Worm (Caenorhabditis elegans) whole organism, L4/young adult: ENCODE data around the gene cee-1.
"Not testable (repeated sequence)": the region's sequence is repeated elsewhere in the genome, so short reads cannot be mapped to it uniquely, and the experiment has no call there.

Source experiments
- W03F9.2 ChIP-seq: fragments of 150-350 bp; optimal IDR thresholded peaks from 2 replicates; lab custom pipeline; 2014; ENCODE audit warnings: missing biosample characterization, missing genetic modification characterization
- dao-5 ChIP-seq: sonication (generic microtip); optimal IDR thresholded peaks from 2 replicates; lab custom pipeline; 2016; ENCODE audit warnings: missing genotype, missing genetic modification characterization, moderate library complexity, missing compliant biosample characterization
- him-1 ChIP-seq: sonication (generic microtip); optimal IDR thresholded peaks from 2 replicates; lab custom pipeline; 2016; ENCODE audit warnings: missing genotype, missing genetic modification reagents, missing genetic modification characterization, missing compliant biosample characterization

The cee-1 gene

ce11 chrIII:4917960-4918712 lies 5.6 kb downstream of the cee-1 start, which contains the start of gene rpb-8:
rpb-8 (minus strand) TSS chrIII:4918008.
- TF ChIP-seq W03F9.2 (tag; lab: Kevin White, UChicago), result peak; percentile 60
- no peak for TF ChIP-seq dao-5 (tag; lab: Kevin White, UChicago)

ce11 chrIII:4918906-4919305 lies 6.4 kb downstream of the cee-1 start:
- no peak for TF ChIP-seq W03F9.2 (tag; lab: Kevin White, UChicago)
- TF ChIP-seq dao-5 (tag; lab: Kevin White, UChicago), result no peak
- no peak for TF ChIP-seq him-1

- TF ChIP-seq W03F9.2 (tag; lab: Kevin White, UChicago), result no peak
- TF ChIP-seq him-1, result no peak
- TF ChIP-seq dao-5 (tag; lab: Kevin White, UChicago), result no peak
These were observed 7.7 kb downstream of the cee-1 start, which contains the start of gene ula-1 for ce11 chrIII:4920221-4920620. ula-1 (minus strand) TSS chrIII:4920321.

DNA sequence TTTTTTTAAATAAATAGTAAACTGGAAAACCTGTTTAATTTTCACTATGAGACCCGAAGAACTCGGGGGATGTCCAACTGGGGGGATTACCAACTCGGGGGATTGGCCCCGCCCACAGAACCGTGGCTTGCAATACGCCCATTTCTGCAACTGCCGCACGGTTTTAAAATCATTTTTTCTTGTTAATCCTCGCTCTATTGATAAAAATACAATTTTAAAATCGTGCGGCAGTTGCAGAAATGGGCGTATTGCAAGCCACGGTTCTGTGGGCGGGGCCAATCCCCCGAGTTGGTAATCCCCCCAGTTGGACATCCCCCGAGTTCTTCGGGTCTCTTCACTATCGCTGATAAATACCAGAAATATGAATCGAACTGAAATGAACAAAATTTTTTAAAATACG lies 9.5 kb downstream of the cee-1 start, which contains the start of gene mmab-1:
mmab-1 (minus strand) TSS at position 95 of the 400 bp plus-strand sequence.
- not testable (repeated sequence) for TF ChIP-seq dao-5 (tag; lab: Kevin White, UChicago); him-1; W03F9.2 (tag; lab: Kevin White, UChicago)

- TF ChIP-seq him-1 (no peak), W03F9.2 (tag; lab: Kevin White, UChicago) (no peak), dao-5 (tag; lab: Kevin White, UChicago) (no peak)
These were observed 11.6 kb downstream of the cee-1 start for ce11 chrIII:4924134-4924533.

DNA sequence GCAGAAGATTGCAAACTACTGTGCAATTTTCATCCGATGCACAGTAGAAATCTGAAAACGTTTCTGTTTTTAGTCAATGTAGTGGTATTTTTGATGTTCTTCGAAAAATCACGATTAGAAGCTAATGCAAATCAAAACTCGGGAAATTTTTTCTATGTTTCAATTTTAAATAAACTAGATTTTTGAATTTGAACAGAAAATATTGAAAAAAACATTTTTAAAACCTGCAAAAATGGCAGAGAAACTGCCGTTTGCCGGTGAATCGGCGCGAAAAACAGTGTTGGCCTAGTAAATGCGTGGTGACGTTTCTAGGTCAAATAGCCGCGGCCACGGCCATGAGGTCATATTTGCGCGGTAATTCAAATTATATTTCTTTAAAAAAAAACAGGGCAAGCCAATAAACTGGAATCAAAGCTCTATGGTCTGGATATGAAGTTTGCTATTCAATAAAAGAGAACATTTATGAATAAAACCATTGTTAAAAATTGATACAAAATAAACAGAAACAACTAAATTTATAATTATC lies 17.7 kb downstream of the cee-1 start, which contains the start of gene set-2:
set-2 (minus strand) TSS at position 51 of the 526 bp plus-strand sequence.
- TF ChIP-seq him-1, result no peak
- peak; percentile 79 for TF ChIP-seq W03F9.2 (tag; lab: Kevin White, UChicago)
- TF ChIP-seq dao-5 (tag; lab: Kevin White, UChicago), result no peak

ce11 chrIII:4932203-4932699 lies 19.8 kb downstream of the cee-1 start, which contains the start of the genes C26E6.12 and eri-9:
C26E6.12 (minus strand) TSS chrIII:4932253.
eri-9 (plus strand) TSS chrIII:4932450.
- TF ChIP-seq W03F9.2 (tag; lab: Kevin White, UChicago) (no peak), him-1 (no peak), dao-5 (tag; lab: Kevin White, UChicago) (no peak)

- TF ChIP-seq dao-5 (tag; lab: Kevin White, UChicago) (no peak), W03F9.2 (tag; lab: Kevin White, UChicago) (no peak), him-1 (no peak)
These were observed 22.6 kb downstream of the cee-1 start, which contains the start of gene mrps-18C for ce11 chrIII:4934896-4935628. mrps-18C (plus strand) TSS chrIII:4935578.

- TF ChIP-seq W03F9.2 (tag; lab: Kevin White, UChicago) (no peak), dao-5 (tag; lab: Kevin White, UChicago) (no peak), him-1 (no peak)
These were observed 24.5 kb downstream of the cee-1 start, which contains the start of gene fsn-1 for ce11 chrIII:4937022-4937421. fsn-1 (plus strand) TSS chrIII:4937322.

ce11 chrIII:4939267-4939666 lies 26.8 kb downstream of the cee-1 start, which contains the start of gene rpb-2:
rpb-2 (plus strand) TSS chrIII:4939567.
- no peak for TF ChIP-seq him-1
- no peak for TF ChIP-seq W03F9.2 (tag; lab: Kevin White, UChicago)
- TF ChIP-seq dao-5 (tag; lab: Kevin White, UChicago), result no peak

DNA sequence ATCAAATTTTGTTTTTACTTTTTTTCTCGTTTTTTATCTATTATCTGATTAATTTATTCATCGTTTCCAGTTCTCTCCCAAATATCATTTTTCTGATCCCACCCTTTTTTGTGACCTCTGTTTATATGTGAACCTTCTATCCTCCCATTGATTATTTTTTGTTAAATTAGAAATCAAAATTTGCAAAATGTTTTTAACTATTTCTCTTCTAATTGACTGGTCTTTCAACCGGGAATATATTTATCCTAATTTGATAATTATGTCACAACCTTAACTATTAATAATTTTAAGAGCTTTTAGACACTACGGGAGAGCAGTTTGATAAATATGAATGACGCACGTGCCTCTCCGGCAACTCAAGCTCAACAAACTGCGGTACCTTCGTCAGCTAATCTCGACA lies 31.7 kb downstream of the cee-1 start, which contains the start of gene ntl-9:
ntl-9 (plus strand) TSS at position 301 of the 400 bp plus-strand sequence.
- no peak for TF ChIP-seq W03F9.2 (tag; lab: Kevin White, UChicago)
- TF ChIP-seq dao-5 (tag; lab: Kevin White, UChicago), result no peak
- no peak for TF ChIP-seq him-1

ce11 chrIII:4947352-4947751 lies 34.9 kb downstream of the cee-1 start:
- no peak for TF ChIP-seq dao-5 (tag; lab: Kevin White, UChicago)
- no peak for TF ChIP-seq W03F9.2 (tag; lab: Kevin White, UChicago)
- no peak for TF ChIP-seq him-1

DNA sequence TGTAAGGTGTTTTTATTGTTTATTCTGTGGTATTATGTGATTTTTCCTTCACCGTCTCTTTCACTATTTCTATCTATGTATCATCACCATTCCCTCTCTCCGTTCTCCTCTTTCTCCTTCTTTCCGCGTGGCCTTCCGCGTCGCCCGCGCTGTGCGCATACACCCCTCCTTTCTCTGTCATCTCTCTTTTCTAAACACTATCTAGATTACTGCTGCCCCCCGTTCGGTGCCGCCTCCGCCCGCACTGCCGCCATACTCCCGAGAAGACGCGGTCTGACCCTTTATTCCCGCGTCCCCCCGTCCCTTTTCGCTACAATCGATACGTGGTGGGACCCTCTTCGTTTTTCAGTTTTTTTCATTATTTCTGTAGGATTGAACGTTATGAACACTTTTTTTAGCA lies 36.1 kb downstream of the cee-1 start:
- TF ChIP-seq W03F9.2 (tag; lab: Kevin White, UChicago), result no peak
- TF ChIP-seq dao-5 (tag; lab: Kevin White, UChicago), result no peak
- no peak for TF ChIP-seq him-1
